Worm (Caenorhabditis elegans) whole organism, early embryonic: Measurements from ENCODE around the gene srx-95.

Experiments used
- B0310.2 ChIP-seq: sonication (generic microtip); optimal IDR thresholded peaks from 2 replicates; lab custom pipeline; 2016; ENCODE audit warnings: mild to moderate bottlenecking, missing genetic modification characterization, missing compliant biosample characterization
- F13C5.2 ChIP-seq: sonication (generic microtip); optimal IDR thresholded peaks from 2 replicates; lab custom pipeline; 2017; ENCODE audit warnings: mild to moderate bottlenecking, missing genetic modification characterization, inconsistent platforms, missing compliant biosample characterization
- aly-1 ChIP-seq: sonication (generic microtip); optimal IDR thresholded peaks from 2 replicates; lab custom pipeline; 2016; ENCODE audit warnings: missing genetic modification characterization, missing compliant biosample characterization
- ama-1 ChIP-seq: fragments of 150-350 bp; optimal IDR thresholded peaks from 2 replicates; lab custom pipeline; 2014
- ceh-13 ChIP-seq: fragments of 200-800 bp; sonication (Bioruptor generic); optimal IDR thresholded peaks from 2 replicates; lab custom pipeline; 2018; ENCODE audit warnings: mild to moderate bottlenecking, missing genetic modification characterization, missing compliant biosample characterization
- ceh-36 ChIP-seq: sonication (generic microtip); optimal IDR thresholded peaks from 2 replicates; lab custom pipeline; 2016; ENCODE audit warnings: missing genetic modification characterization, inconsistent platforms, missing compliant biosample characterization
- ets-7 ChIP-seq: sonication (generic microtip); optimal IDR thresholded peaks from 2 replicates; lab custom pipeline; 2016; ENCODE audit warnings: missing genotype, missing genetic modification characterization, missing compliant biosample characterization
- flt-1 ChIP-seq: fragments of 200-800 bp; sonication (Bioruptor generic); IDR thresholded peaks from 2 replicates; pipeline ENCODE4 v1.3.6; 2022; ENCODE audit warnings: missing genetic modification characterization, missing compliant biosample characterization
- hmbx-1 ChIP-seq: sonication (generic microtip); optimal IDR thresholded peaks from 2 replicates; lab custom pipeline; 2016; ENCODE audit warnings: mild to moderate bottlenecking, missing genetic modification characterization, missing compliant biosample characterization
- hmg-4 ChIP-seq: fragments of 200-800 bp; sonication (Bioruptor generic); optimal IDR thresholded peaks from 2 replicates; lab custom pipeline; 2018; ENCODE audit warnings: mild to moderate bottlenecking, missing genetic modification characterization, missing compliant biosample characterization
- hnd-1 ChIP-seq: sonication (generic microtip); optimal IDR thresholded peaks from 2 replicates; lab custom pipeline; 2016; ENCODE audit warnings: missing genetic modification characterization, missing compliant biosample characterization
- pes-1 ChIP-seq: fragments of 200-800 bp; sonication (Bioruptor generic); IDR thresholded peaks from 2 replicates; pipeline ENCODE4 v1.3.6; 2022; ENCODE audit warnings: missing genetic modification reagents, missing genetic modification characterization, missing compliant biosample characterization
- scrt-1 ChIP-seq: fragments of 200-800 bp; sonication (Bioruptor generic); IDR thresholded peaks from 2 replicates; pipeline ENCODE4 v1.3.6; 2022; ENCODE audit warnings: missing genetic modification characterization, missing compliant biosample characterization
- sea-1 ChIP-seq: fragments of 200-800 bp; sonication (Bioruptor generic); conservative IDR thresholded peaks from 2 replicates; pipeline ENCODE4 v1.3.6; 2022; ENCODE audit warnings: missing genetic modification characterization, missing compliant biosample characterization
- tbx-11 ChIP-seq: fragments of 200-800 bp; sonication (Bioruptor generic); IDR thresholded peaks from 2 replicates; pipeline ENCODE4 v1.3.6; 2022; ENCODE audit warnings: missing genetic modification characterization, missing compliant biosample characterization
- tbx-37 ChIP-seq: fragments of 200-800 bp; sonication (Bioruptor generic); conservative IDR thresholded peaks from 2 replicates; pipeline ENCODE4 v1.3.6; 2022; ENCODE audit warnings: missing genetic modification reagents, missing genetic modification characterization, missing compliant biosample characterization
- tra-4 ChIP-seq: sonication (generic microtip); optimal IDR thresholded peaks from 2 replicates; lab custom pipeline; 2017; ENCODE audit warnings: missing genetic modification characterization, missing compliant biosample characterization

Gene srx-95

ce11 chrII:6734674-6735073, 19.9 kb downstream of the srx-95 start, which contains the start of gene T14B4.3:
T14B4.3 (plus strand) TSS chrII:6734937.
- peak; percentile 62 for TF ChIP-seq F13C5.2 (tag; lab: Kevin White, UChicago)
- TF ChIP-seq tbx-37 = peak; percentile 55; the same call in 1 of the 2 replicates
- TF ChIP-seq ceh-13 (GFP tag; lab: Kevin White, UChicago) = no peak

ce11 chrII:6733718-6734117, 20.9 kb downstream of the srx-95 start, which contains the start of gene T14B4.9:
T14B4.9 (minus strand) TSS chrII:6733818.
- TF ChIP-seq B0310.2 (tag; lab: Kevin White, UChicago) = no peak
- TF ChIP-seq tra-4 (tag; lab: Kevin White, UChicago) = no peak
- no peak for TF ChIP-seq pes-1
- TF ChIP-seq sea-1 (GFP tag; lab: Robert Waterston, UW) = no peak
- no peak for TF ChIP-seq F13C5.2 (tag; lab: Kevin White, UChicago)
- no peak for TF ChIP-seq hnd-1 (tag; lab: Kevin White, UChicago)
- TF ChIP-seq hmbx-1 = no peak
- TF ChIP-seq aly-1 (tag; lab: Kevin White, UChicago) = no peak
- no peak for TF ChIP-seq scrt-1
- TF ChIP-seq ceh-13 (GFP tag; lab: Kevin White, UChicago) = no peak
- TF ChIP-seq tbx-37 = no peak
- no peak for TF ChIP-seq flt-1 (GFP tag; lab: Robert Waterston, UW)
- no peak for TF ChIP-seq tbx-11 (GFP tag; lab: Robert Waterston, UW)
- no peak for TF ChIP-seq ama-1 (lab: Kevin White, UChicago)

ce11 chrII:6729331-6729730, 25.2 kb downstream of the srx-95 start, which contains the start of gene T14B4.8:
T14B4.8 (minus strand) TSS chrII:6729390.
- TF ChIP-seq B0310.2 (tag; lab: Kevin White, UChicago) (no peak), pes-1 (no peak)

ce11 chrII:6726814-6727213, 27.8 kb downstream of the srx-95 start:
- TF ChIP-seq B0310.2 (tag; lab: Kevin White, UChicago) = no peak

- TF ChIP-seq sea-1 (GFP tag; lab: Robert Waterston, UW) (no peak; the same call in 1 of the 2 replicates), tra-4 (tag; lab: Kevin White, UChicago) (no peak), hmg-4 (peak; percentile 36), B0310.2 (tag; lab: Kevin White, UChicago) (no peak), ceh-13 (GFP tag; lab: Kevin White, UChicago) (no peak), tbx-37 (peak; percentile 62), ama-1 (lab: Kevin White, UChicago) (no peak), ets-7 (tag; lab: Kevin White, UChicago) (no peak), hmbx-1 (no peak), hnd-1 (tag; lab: Kevin White, UChicago) (peak; percentile 2), F13C5.2 (tag; lab: Kevin White, UChicago) (peak; percentile 3), pes-1 (peak; percentile 68), flt-1 (GFP tag; lab: Robert Waterston, UW) (0 out of 2 replicates have a peak, but pooled peaks have one; percentile 14), tbx-11 (GFP tag; lab: Robert Waterston, UW) (0 out of 2 replicates have a peak, but pooled peaks have one; percentile 49), scrt-1 (no peak), ceh-36 (tag; lab: Kevin White, UChicago) (no peak), aly-1 (tag; lab: Kevin White, UChicago) (no peak)
Measured at ce11 chrII:6721581-6721980, 33.0 kb downstream of the srx-95 start.

- TF ChIP-seq scrt-1 = no peak
- no peak for TF ChIP-seq hnd-1 (tag; lab: Kevin White, UChicago)
- no peak for TF ChIP-seq tra-4 (tag; lab: Kevin White, UChicago)
- no peak for TF ChIP-seq sea-1 (GFP tag; lab: Robert Waterston, UW)
- no peak for TF ChIP-seq tbx-37
- TF ChIP-seq ets-7 (tag; lab: Kevin White, UChicago) = no peak
- no peak for TF ChIP-seq hmbx-1
- TF ChIP-seq B0310.2 (tag; lab: Kevin White, UChicago) = no peak
- TF ChIP-seq hmg-4 = no peak
- no peak for TF ChIP-seq F13C5.2 (tag; lab: Kevin White, UChicago)
- TF ChIP-seq aly-1 (tag; lab: Kevin White, UChicago) = no peak
- TF ChIP-seq pes-1 = no peak
- no peak for TF ChIP-seq ceh-36 (tag; lab: Kevin White, UChicago)
- no peak for TF ChIP-seq ama-1 (lab: Kevin White, UChicago)
- TF ChIP-seq flt-1 (GFP tag; lab: Robert Waterston, UW) = no peak
- TF ChIP-seq tbx-11 (GFP tag; lab: Robert Waterston, UW) = no peak
- TF ChIP-seq ceh-13 (GFP tag; lab: Kevin White, UChicago) = no peak
Measured at ce11 chrII:6718221-6718620, 36.4 kb downstream of the srx-95 start, which contains the start of gene tsp-10. tsp-10 (plus strand) TSS chrII:6718586.

ce11 chrII:6716638-6717037, 37.9 kb downstream of the srx-95 start, which contains the start of the genes T14B4.5 and T14B4.20:
T14B4.5 (plus strand) TSS chrII:6716863.
T14B4.20 (plus strand) TSS chrII:6716901.
- no peak for TF ChIP-seq hmbx-1
- TF ChIP-seq tbx-11 (GFP tag; lab: Robert Waterston, UW) = no peak
- no peak for TF ChIP-seq ama-1 (lab: Kevin White, UChicago)
- no peak for TF ChIP-seq tbx-37
- TF ChIP-seq flt-1 (GFP tag; lab: Robert Waterston, UW) = no peak
- TF ChIP-seq hmg-4 = no peak
- TF ChIP-seq pes-1 = no peak
- TF ChIP-seq ets-7 (tag; lab: Kevin White, UChicago) = no peak
- no peak for TF ChIP-seq sea-1 (GFP tag; lab: Robert Waterston, UW)
- TF ChIP-seq hnd-1 (tag; lab: Kevin White, UChicago) = no peak
- TF ChIP-seq aly-1 (tag; lab: Kevin White, UChicago) = no peak

ce11 chrII:6715853-6716252, 38.7 kb downstream of the srx-95 start:
- TF ChIP-seq F13C5.2 (tag; lab: Kevin White, UChicago) (no peak), ceh-36 (tag; lab: Kevin White, UChicago) (no peak), scrt-1 (no peak), tbx-11 (GFP tag; lab: Robert Waterston, UW) (no peak), tbx-37 (no peak), B0310.2 (tag; lab: Kevin White, UChicago) (no peak), hnd-1 (tag; lab: Kevin White, UChicago) (no peak), ama-1 (lab: Kevin White, UChicago) (no peak), hmg-4 (no peak), pes-1 (no peak), flt-1 (GFP tag; lab: Robert Waterston, UW) (no peak), hmbx-1 (no peak), ets-7 (tag; lab: Kevin White, UChicago) (no peak), aly-1 (tag; lab: Kevin White, UChicago) (no peak), tra-4 (tag; lab: Kevin White, UChicago) (no peak), ceh-13 (GFP tag; lab: Kevin White, UChicago) (no peak), sea-1 (GFP tag; lab: Robert Waterston, UW) (no peak)
